Worm (Caenorhabditis elegans) whole organism, L2 larva: ENCODE results near the gene sft-4.

Experiments
- egl-27 ChIP-seq: sonication (generic microtip); optimal IDR thresholded peaks from 3 replicates; lab custom pipeline; 2017; ENCODE audit warnings: missing biosample characterization, missing genetic modification reagents, missing genetic modification characterization
- lsy-2 ChIP-seq, 2 experiments: fragments of 150-350 bp in 1 of 2; sonication (generic microtip) in 1 of 2; optimal IDR thresholded peaks; 2 replicates each; lab custom pipeline; 2014 to 2017; ENCODE audit warnings: missing biosample characterization in 2 of 2, missing genetic modification characterization in 2 of 2
- skn-1 ChIP-seq: sonication (generic microtip); optimal IDR thresholded peaks from 2 replicates; lab custom pipeline; 2017; ENCODE audit warnings: missing biosample characterization, missing genetic modification characterization

ce11 chrX:5728956-5729467 is 51.5 kb downstream of the sft-4 start:
- no peak for TF ChIP-seq skn-1
- TF ChIP-seq lsy-2 (tag; optimal IDR thresholded peaks at IDR 0.05; lab: Kevin White, UChicago), result peak; percentile 22 to 66
- TF ChIP-seq egl-27 (tag; lab: Kevin White, UChicago), result peak; percentile 41
